Worm (Caenorhabditis elegans) whole organism, L2 larva: Measurements from ENCODE around the gene srw-48.

Source experiments
- alr-1 ChIP-seq: fragments of 150-350 bp; optimal IDR thresholded peaks from 2 replicates; lab custom pipeline; 2014; ENCODE audit warnings: missing biosample characterization, missing genetic modification characterization
- ama-1 ChIP-seq: fragments of 150-350 bp; optimal IDR thresholded peaks from 2 replicates; lab custom pipeline; 2018; ENCODE audit warnings: inconsistent platforms
- ceh-82 ChIP-seq: fragments of 150-350 bp; optimal IDR thresholded peaks from 2 replicates; lab custom pipeline; 2014; ENCODE audit warnings: missing biosample characterization, missing genetic modification characterization
- lin-11 ChIP-seq: fragments of 150-350 bp; sonication (generic microtip); optimal IDR thresholded peaks from 2 replicates; lab custom pipeline; 2014; ENCODE audit warnings: missing biosample characterization, missing genetic modification characterization, inconsistent platforms, mixed read lengths
- lin-13 ChIP-seq: fragments of 150-350 bp; optimal IDR thresholded peaks from 2 replicates; lab custom pipeline; 2014; ENCODE audit warnings: missing biosample characterization, missing genetic modification reagents, missing genetic modification characterization
- lin-39 ChIP-seq: fragments of 150-350 bp; optimal IDR thresholded peaks from 2 replicates; lab custom pipeline; 2014; ENCODE audit warnings: missing biosample characterization, missing genetic modification reagents, missing genetic modification characterization
- lsy-2 ChIP-seq, 2 experiments: fragments of 150-350 bp in 1 of 2; sonication (generic microtip) in 1 of 2; optimal IDR thresholded peaks; 2 replicates each; lab custom pipeline; 2014 to 2017; ENCODE audit warnings: missing biosample characterization in 2 of 2, missing genetic modification characterization in 2 of 2
- nhr-10 ChIP-seq: sonication (generic microtip); optimal IDR thresholded peaks from 2 replicates; lab custom pipeline; 2017; ENCODE audit warnings: missing biosample characterization, missing genetic modification characterization
- nhr-25 ChIP-seq: fragments of 150-350 bp; sonication (generic microtip); optimal IDR thresholded peaks from 3 replicates; lab custom pipeline; 2014; ENCODE audit warnings: missing biosample characterization, missing genetic modification characterization
- skn-1 ChIP-seq: sonication (generic microtip); optimal IDR thresholded peaks from 2 replicates; lab custom pipeline; 2017; ENCODE audit warnings: missing biosample characterization, missing genetic modification characterization
- unc-62 ChIP-seq: fragments of 150-350 bp; optimal IDR thresholded peaks from 2 replicates; lab custom pipeline; 2014; ENCODE audit warnings: missing biosample characterization, missing genetic modification reagents, missing genetic modification characterization

DNA sequence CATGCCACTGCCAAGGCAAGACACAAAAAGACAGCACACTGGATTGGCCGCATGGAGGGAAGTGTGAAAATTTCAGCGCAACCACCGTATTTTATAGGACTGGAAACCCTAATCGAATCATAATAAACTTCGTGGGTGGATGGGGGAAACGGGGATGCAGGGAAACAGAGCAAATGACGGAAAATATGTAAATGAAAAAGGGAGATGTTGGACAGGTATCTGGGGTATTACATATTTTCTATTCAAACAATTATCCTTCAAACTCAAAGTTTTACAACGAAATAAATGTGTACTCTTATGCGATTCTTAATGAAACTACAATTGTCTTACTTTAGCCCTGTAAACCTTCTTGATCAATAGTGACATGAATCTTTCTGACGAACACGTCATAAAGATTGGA is 1.0 kb upstream of the srw-48 start, which contains the start of gene F26D2.16:
- TF ChIP-seq lin-13 (GFP tag; lab: Kevin White, UChicago) (no peak), unc-62 (GFP tag; lab: Kevin White, UChicago) (no peak), ama-1 (no peak), lin-39 (tag; lab: Kevin White, UChicago) (no peak), nhr-25 (tag; lab: Kevin White, UChicago) (no peak), skn-1 (no peak), lin-11 (no peak), nhr-10 (no peak), lsy-2 (tag; optimal IDR thresholded peaks at IDR 0.05; lab: Kevin White, UChicago) (no peak), ceh-82 (tag; lab: Kevin White, UChicago) (no peak), alr-1 (tag; lab: Kevin White, UChicago) (no peak)
